Worm (Caenorhabditis elegans): Measurements from ENCODE around the gene C27A7.3.

ce11 chrV:12098123-12098522 lies 42.6 kb upstream of the C27A7.3 start, which contains the start of gene nhr-209:
- TF ChIP-seq fkh-10 (GFP tag; optimal IDR thresholded peaks at IDR 0.05) (no peak), zfp-2 (tag; optimal IDR thresholded peaks at IDR 0.05) (no peak), ctbp-1 (GFP tag; IDR thresholded peaks at IDR 0.05) (no peak), snpc-1.2 (GFP tag; IDR thresholded peaks at IDR 0.05) (no peak), dmd-9 (GFP tag; IDR thresholded peaks at IDR 0.05) (no peak), ceh-28 (tag; optimal IDR thresholded peaks at IDR 0.05) (no peak), attf-4 (tag; optimal IDR thresholded peaks at IDR 0.05) (no peak), nhr-25 (tag; optimal IDR thresholded peaks at IDR 0.05; ENCODE audit: borderline replicate concordance, insufficient read depth) (no peak), lsy-2 (tag; optimal IDR thresholded peaks at IDR 0.05) (no peak), mdl-1 (tag; optimal IDR thresholded peaks at IDR 0.05) (no peak), nhr-237 (tag; optimal IDR thresholded peaks at IDR 0.05) (no peak), unc-130 (GFP tag; optimal IDR thresholded peaks at IDR 0.05) (no peak), ceh-82 (tag; optimal IDR thresholded peaks at IDR 0.05) (no peak)

Measured in whole organism, L4 larva.